Fruit fly (Drosophila melanogaster) S2 (cell line): ENCODE measurements around the gene CG11345.

ENCODE experiments used
- CG8478 ChIP-seq: fragments of >200 bp; optimal IDR thresholded peaks from 2 replicates; lab custom pipeline; 2018
- CTCF ChIP-seq, 2 experiments: fragments of >200 bp; optimal IDR thresholded peaks; 2 replicates each; lab custom pipeline; 2018

DNA sequence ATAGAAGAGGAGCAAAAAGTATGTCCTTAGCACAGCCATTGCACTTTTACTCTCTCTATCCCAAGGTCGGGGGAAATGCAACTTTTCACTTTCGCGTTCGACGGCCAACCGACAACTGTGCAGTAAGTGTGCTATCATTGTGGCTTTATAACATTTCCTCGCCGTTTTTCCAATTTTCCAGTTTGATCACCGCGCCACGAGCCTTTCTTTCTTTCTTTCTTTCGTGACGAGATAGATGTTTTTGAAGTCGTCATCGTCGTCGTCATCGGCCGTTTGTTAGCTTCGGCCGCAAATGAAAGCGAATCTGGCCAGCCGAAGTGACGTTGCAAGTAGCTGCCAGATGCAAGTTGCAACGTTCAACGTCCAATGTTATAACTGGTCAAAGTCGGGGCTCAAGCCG lies 42.4 kb upstream of the CG11345 start, which contains the start of gene CG13720:
- TF ChIP-seq CG8478: no peak
- no peak for TF ChIP-seq CTCF (optimal IDR thresholded peaks at IDR 0.05; lab: Kevin White, UChicago)
